Worm (Caenorhabditis elegans) whole organism, L1 larva: Measurements from ENCODE around the gene strd-1.
A peak's percentile ranks its signal among the peaks of the same experiment; 100 is the strongest.

Experiments used
- C34B4.2 ChIP-seq: sonication (generic microtip); optimal IDR thresholded peaks from 2 replicates; lab custom pipeline; 2017; ENCODE audit warnings: mild to moderate bottlenecking, missing genetic modification characterization, missing compliant biosample characterization
- F16B12.6 ChIP-seq: fragments of 150-350 bp; optimal IDR thresholded peaks from 2 replicates; lab custom pipeline; 2014; ENCODE audit warnings: missing biosample characterization, missing genetic modification characterization
- Y116A8C.19 ChIP-seq: sonication (generic microtip); optimal IDR thresholded peaks from 2 replicates; lab custom pipeline; 2016; ENCODE audit warnings: missing compliant biosample characterization, missing genetic modification characterization, borderline replicate concordance
- aly-2 ChIP-seq: fragments of 150-350 bp; optimal IDR thresholded peaks from 2 replicates; lab custom pipeline; 2014; ENCODE audit warnings: missing biosample characterization, missing genetic modification characterization
- ama-1 ChIP-seq: fragments of 150-350 bp; optimal IDR thresholded peaks from 2 replicates; lab custom pipeline; 2014
- ceh-88 ChIP-seq: fragments of 200-800 bp; sonication (Bioruptor generic); IDR thresholded peaks from 2 replicates; pipeline ENCODE4 v1.3.6; 2022; ENCODE audit warnings: missing genetic modification characterization, missing compliant biosample characterization
- ceh-90 ChIP-seq: sonication (generic microtip); optimal IDR thresholded peaks from 2 replicates; lab custom pipeline; 2016; ENCODE audit warnings: missing genetic modification characterization, missing compliant biosample characterization
- ces-1 ChIP-seq: fragments of 150-350 bp; optimal IDR thresholded peaks from 2 replicates; lab custom pipeline; 2014; ENCODE audit warnings: missing biosample characterization, missing genetic modification reagents, missing genetic modification characterization
- dpl-1 ChIP-seq, 3 experiments: fragments of 150-350 bp in 2 of 3; sonication (generic microtip) in 1 of 3; optimal IDR thresholded peaks; 2 replicates each; lab custom pipeline; 2014 to 2017; ENCODE audit warnings: missing biosample characterization in 3 of 3, missing genetic modification characterization in 3 of 3, missing genetic modification reagents in 3 of 3
- dsc-1 ChIP-seq: sonication (generic microtip); optimal IDR thresholded peaks from 2 replicates; lab custom pipeline; 2016; ENCODE audit warnings: mild to moderate bottlenecking, missing genetic modification characterization, missing compliant biosample characterization
- efl-1 ChIP-seq, 4 experiments: fragments of 150-350 bp; optimal IDR thresholded peaks in 3 of 4; peaks in 1 of 4; 1 replicate in 1 of 4; 2 replicates in 3 of 4; lab custom pipeline; 2014; ENCODE audit warnings: missing biosample characterization in 2 of 4, missing genetic modification characterization in 2 of 4, missing genetic modification reagents in 2 of 4
- elt-2 ChIP-seq: sonication (generic microtip); optimal IDR thresholded peaks from 2 replicates; lab custom pipeline; 2016; ENCODE audit warnings: missing genetic modification characterization, mild to moderate bottlenecking, inconsistent platforms, missing compliant biosample characterization, missing genetic modification reagents
- fkh-10 ChIP-seq: sonication (generic microtip); optimal IDR thresholded peaks from 2 replicates; lab custom pipeline; 2017; ENCODE audit warnings: missing biosample characterization, missing genetic modification reagents, missing genetic modification characterization
- fkh-8 ChIP-seq: sonication (generic microtip); optimal IDR thresholded peaks from 2 replicates; lab custom pipeline; 2016; ENCODE audit warnings: mild to moderate bottlenecking, missing genetic modification characterization, missing compliant biosample characterization
- hlh-17 ChIP-seq: fragments of 200-800 bp; sonication (Bioruptor generic); optimal IDR thresholded peaks from 2 replicates; lab custom pipeline; 2018; ENCODE audit warnings: missing genetic modification characterization, mild to moderate bottlenecking, missing compliant biosample characterization, moderate library complexity, borderline replicate concordance
- irx-1 ChIP-seq: sonication (generic microtip); optimal IDR thresholded peaks from 2 replicates; lab custom pipeline; 2016; ENCODE audit warnings: missing genetic modification characterization, missing compliant biosample characterization
- isw-1 ChIP-seq: fragments of 200-800 bp; sonication (Bioruptor generic); IDR thresholded peaks from 2 replicates; pipeline ENCODE4 v1.3.6; 2022; ENCODE audit warnings: missing genetic modification characterization, missing compliant biosample characterization
- jun-1 ChIP-seq: fragments of 150-350 bp; optimal IDR thresholded peaks from 2 replicates; lab custom pipeline; 2014; ENCODE audit warnings: missing biosample characterization, missing genetic modification reagents, missing genetic modification characterization
- lin-13 ChIP-seq: fragments of 150-350 bp; optimal IDR thresholded peaks from 2 replicates; lab custom pipeline; 2014; ENCODE audit warnings: missing biosample characterization, missing genetic modification reagents, missing genetic modification characterization
- lin-35 ChIP-seq, 2 experiments: fragments of 150-350 bp; optimal IDR thresholded peaks; 2 replicates each; lab custom pipeline; 2014; ENCODE audit warnings: missing biosample characterization in 2 of 2, missing genetic modification characterization in 2 of 2, missing genetic modification reagents in 2 of 2
- lin-39 ChIP-seq: fragments of 150-350 bp; optimal IDR thresholded peaks from 2 replicates; lab custom pipeline; 2014; ENCODE audit warnings: missing biosample characterization, missing genetic modification reagents, missing genetic modification characterization
- lsy-2 ChIP-seq, 2 experiments: fragments of 150-350 bp; optimal IDR thresholded peaks; 2 replicates each; lab custom pipeline; 2014; ENCODE audit warnings: missing biosample characterization in 2 of 2, missing genetic modification characterization in 2 of 2
- mab-9 ChIP-seq: fragments of 200-800 bp; sonication (Bioruptor generic); IDR thresholded peaks from 2 replicates; pipeline ENCODE4 v1.3.6; 2022; ENCODE audit warnings: missing genetic modification reagents, missing genetic modification characterization, missing compliant biosample characterization
- nhr-11 ChIP-seq: fragments of 150-350 bp; optimal IDR thresholded peaks from 2 replicates; lab custom pipeline; 2014; ENCODE audit warnings: missing biosample characterization, missing genetic modification characterization
- nhr-20 ChIP-seq: sonication (generic microtip); optimal IDR thresholded peaks from 2 replicates; lab custom pipeline; 2016; ENCODE audit warnings: mild to moderate bottlenecking, missing genetic modification characterization, missing compliant biosample characterization
- nhr-237 ChIP-seq: fragments of 150-350 bp; optimal IDR thresholded peaks from 2 replicates; lab custom pipeline; 2014; ENCODE audit warnings: missing biosample characterization, missing genetic modification characterization
- nhr-47 ChIP-seq: sonication (generic microtip); optimal IDR thresholded peaks from 2 replicates; lab custom pipeline; 2016; ENCODE audit warnings: mild to moderate bottlenecking, missing genetic modification characterization, moderate library complexity, missing compliant biosample characterization
- nhr-85 ChIP-seq: sonication (generic microtip); peaks from one replicate; lab custom pipeline; 2016; ENCODE audit warnings: missing genetic modification characterization, inconsistent platforms, missing compliant biosample characterization
- pag-3 ChIP-seq: sonication (generic microtip); optimal IDR thresholded peaks from 2 replicates; lab custom pipeline; 2017; ENCODE audit warnings: missing genetic modification characterization, mild to moderate bottlenecking, missing compliant biosample characterization, antibody characterized with exemption, borderline replicate concordance; ENCODE audit not compliant: insufficient read depth
- rnt-1 ChIP-seq: sonication (generic microtip); optimal IDR thresholded peaks from 2 replicates; lab custom pipeline; 2016; ENCODE audit warnings: mild to moderate bottlenecking, missing genetic modification characterization, moderate library complexity, missing compliant biosample characterization
- skn-1 ChIP-seq: fragments of 150-350 bp; optimal IDR thresholded peaks from 2 replicates; lab custom pipeline; 2014; ENCODE audit warnings: missing biosample characterization, missing genetic modification characterization
- snu-23 ChIP-seq: sonication (generic microtip); optimal IDR thresholded peaks from 2 replicates; lab custom pipeline; 2016; ENCODE audit warnings: missing genetic modification characterization, missing compliant biosample characterization
- sox-4 ChIP-seq: sonication (generic microtip); optimal IDR thresholded peaks from 2 replicates; lab custom pipeline; 2016; ENCODE audit warnings: missing genetic modification characterization, missing compliant biosample characterization
- sptf-1 ChIP-seq: fragments of 150-350 bp; optimal IDR thresholded peaks from 2 replicates; lab custom pipeline; 2014; ENCODE audit warnings: missing biosample characterization, missing genetic modification characterization
- sup-37 ChIP-seq: fragments of 200-800 bp; sonication (Bioruptor generic); optimal IDR thresholded peaks from 2 replicates; lab custom pipeline; 2018; ENCODE audit warnings: mild to moderate bottlenecking, missing genetic modification characterization, missing compliant biosample characterization
- swsn-7 ChIP-seq: sonication (generic microtip); optimal IDR thresholded peaks from 2 replicates; lab custom pipeline; 2016; ENCODE audit warnings: missing genetic modification characterization, missing compliant biosample characterization
- unc-130 ChIP-seq: fragments of 150-350 bp; optimal IDR thresholded peaks from 2 replicates; lab custom pipeline; 2017; ENCODE audit warnings: missing biosample characterization, missing genetic modification characterization, inconsistent platforms
- unc-30 ChIP-seq: sonication (generic microtip); optimal IDR thresholded peaks from 2 replicates; lab custom pipeline; 2017; ENCODE audit warnings: missing biosample characterization, missing genetic modification characterization
- unc-62 ChIP-seq: fragments of 150-350 bp; optimal IDR thresholded peaks from 2 replicates; lab custom pipeline; 2014; ENCODE audit warnings: missing biosample characterization, missing genetic modification reagents, missing genetic modification characterization
- unc-86 ChIP-seq: sonication (generic microtip); optimal IDR thresholded peaks from 2 replicates; lab custom pipeline; 2016; ENCODE audit warnings: missing genetic modification characterization, missing compliant biosample characterization
- vab-15 ChIP-seq: sonication (generic microtip); optimal IDR thresholded peaks from 2 replicates; lab custom pipeline; 2017; ENCODE audit warnings: missing genotype, mild to moderate bottlenecking, missing genetic modification characterization, missing compliant biosample characterization
- xbp-1 ChIP-seq: sonication (generic microtip); optimal IDR thresholded peaks from 2 replicates; lab custom pipeline; 2016; ENCODE audit warnings: missing genetic modification characterization, missing compliant biosample characterization
- ztf-4 ChIP-seq: fragments of 150-350 bp; optimal IDR thresholded peaks from 2 replicates; lab custom pipeline; 2014; ENCODE audit warnings: missing biosample characterization, missing genetic modification characterization

The strd-1 gene

DNA sequence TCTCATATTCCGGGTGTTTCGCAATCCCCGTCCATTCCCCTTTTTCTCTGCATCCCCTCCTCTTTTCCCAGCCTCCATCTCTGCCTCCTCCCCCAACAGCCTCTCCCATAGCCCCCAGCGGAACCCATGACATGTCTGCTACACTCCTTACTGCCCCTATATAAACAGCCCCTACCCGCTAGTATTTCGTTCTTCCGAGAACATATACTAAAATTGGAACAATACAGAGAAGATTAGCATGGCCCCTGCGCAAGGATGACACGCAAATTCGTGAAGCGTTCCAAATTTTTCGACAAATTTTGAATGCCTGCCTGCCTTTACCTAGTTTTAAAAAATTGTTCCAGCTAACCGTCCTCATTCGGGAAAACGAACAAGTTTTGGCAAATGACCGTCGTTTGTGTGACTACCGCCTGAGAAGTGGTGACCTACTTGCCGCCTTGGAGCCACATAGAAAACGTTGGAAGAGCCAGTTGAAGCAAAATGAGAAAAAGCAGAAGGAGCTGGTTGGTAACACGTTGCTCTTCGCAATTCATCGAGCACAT lies 42.3 kb downstream of the strd-1 start (continued):
- TF ChIP-seq sup-37 (peak; percentile 96), ces-1 (GFP tag; lab: Kevin White, UChicago) (no peak), irx-1 (tag; lab: Kevin White, UChicago) (peak; percentile 97), lin-35 (GFP tag; optimal IDR thresholded peaks at IDR 0.05; lab: Kevin White, UChicago) (peak; percentile 82 to 90), sox-4 (tag; lab: Kevin White, UChicago) (peak; percentile 96), snu-23 (GFP tag; lab: Kevin White, UChicago) (peak; percentile 98), xbp-1 (tag; lab: Kevin White, UChicago) (peak; percentile 95), pag-3 (tag; lab: Kevin White, UChicago) (peak; percentile 75), skn-1 (tag; lab: Kevin White, UChicago) (peak; percentile 91), ama-1 (lab: Kevin White, UChicago) (peak; percentile 76), fkh-8 (tag; lab: Kevin White, UChicago) (peak; percentile 96), C34B4.2 (tag; lab: Kevin White, UChicago) (peak; percentile 38), unc-130 (tag; lab: Kevin White, UChicago) (peak; percentile 94), nhr-237 (tag; lab: Kevin White, UChicago) (peak; percentile 80), Y116A8C.19 (tag; lab: Kevin White, UChicago) (peak; percentile 75), sptf-1 (tag; lab: Kevin White, UChicago) (no peak), ztf-4 (tag; lab: Kevin White, UChicago) (peak; percentile 97), F16B12.6 (peak; percentile 65), dsc-1 (tag; lab: Kevin White, UChicago) (peak; percentile 99), ceh-88 (GFP tag; lab: Robert Waterston, UW) (peak; percentile 96), nhr-20 (tag; lab: Kevin White, UChicago) (peak; percentile 97), nhr-11 (tag; lab: Kevin White, UChicago) (peak; percentile 91), ceh-90 (peak; percentile 68), unc-86 (peak; percentile 97), aly-2 (tag; lab: Kevin White, UChicago) (peak; percentile 98), fkh-10 (peak; percentile 98), nhr-47 (tag; lab: Kevin White, UChicago) (peak; percentile 99), dpl-1 (GFP tag; optimal IDR thresholded peaks at IDR 0.05; lab: Kevin White, UChicago) (peak; percentile 79 to 84 (median 80)), hlh-17 (no peak), vab-15 (peak; percentile 86), lin-39 (tag; lab: Kevin White, UChicago) (peak; percentile 91), jun-1 (tag; lab: Kevin White, UChicago) (peak; percentile 97), swsn-7 (tag; lab: Kevin White, UChicago) (peak; percentile 98), rnt-1 (tag; lab: Kevin White, UChicago) (peak; percentile 96), isw-1 (GFP tag; lab: Robert Waterston, UW) (peak; percentile 94), lsy-2 (tag; optimal IDR thresholded peaks at IDR 0.05; lab: Kevin White, UChicago) (peak; percentile 94), nhr-85 (tag; lab: Kevin White, UChicago) (peak; percentile 97), elt-2 (tag; lab: Kevin White, UChicago) (peak; percentile 79), unc-62 (GFP tag; lab: Kevin White, UChicago) (peak; percentile 11), lin-13 (peak; percentile 93), mab-9 (GFP tag; lab: Robert Waterston, UW) (peak; percentile 96), unc-30 (tag; lab: Kevin White, UChicago) (peak; percentile 45), efl-1 (optimal IDR thresholded peaks at IDR 0.05; lab: Kevin White, UChicago) (peak; percentile 91), efl-1 (GFP tag; optimal IDR thresholded peaks at IDR 0.05 in 1 of 2; lab: Kevin White, UChicago) (peak; percentile 81 to 98)
